Worm (Caenorhabditis elegans) whole organism, L4 larva: Measurements from ENCODE around the gene mvb-12.

ENCODE experiments used
- aly-2 ChIP-seq: sonication (generic microtip); optimal IDR thresholded peaks from 2 replicates; lab custom pipeline; 2018; ENCODE audit warnings: missing biosample characterization, missing genetic modification characterization
- hmg-1.1 ChIP-seq: fragments of 200-800 bp; sonication (Bioruptor generic); IDR thresholded peaks from 2 replicates; pipeline ENCODE4 v1.3.6; 2022; ENCODE audit warnings: missing genetic modification reagents, missing genetic modification characterization, missing compliant biosample characterization
- nhr-11 ChIP-seq: fragments of 150-350 bp; optimal IDR thresholded peaks from 2 replicates; lab custom pipeline; 2014; ENCODE audit warnings: missing biosample characterization, missing genetic modification characterization
- zfp-3 ChIP-seq: fragments of 200-800 bp; sonication (Bioruptor generic); conservative IDR thresholded peaks from 2 replicates; pipeline ENCODE4 v1.3.6; 2022; ENCODE audit warnings: missing genetic modification reagents, missing genetic modification characterization, missing compliant biosample characterization

DNA sequence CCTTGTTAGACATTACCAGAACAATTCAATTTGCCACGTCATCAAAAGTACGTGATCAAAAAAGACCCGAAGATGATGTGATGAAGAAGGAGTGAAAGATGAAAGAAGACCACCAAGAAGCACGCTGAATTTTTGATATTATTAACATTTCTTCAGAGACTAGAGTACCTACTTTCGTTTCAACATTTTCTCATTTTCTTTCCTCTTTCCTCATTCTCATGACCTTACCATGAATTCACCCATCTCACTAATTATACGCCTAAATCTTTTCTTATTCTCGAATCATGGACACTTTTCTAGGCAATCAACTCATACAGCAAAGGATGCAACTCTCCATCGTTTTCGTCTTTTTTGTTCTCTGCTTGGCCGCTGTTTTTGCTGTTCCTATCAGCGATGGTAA, 38.3 kb downstream of the mvb-12 start, which contains the start of gene flp-10:
- TF ChIP-seq aly-2 = no peak
- no peak for TF ChIP-seq zfp-3 (GFP tag; lab: Robert Waterston, UW)
- TF ChIP-seq nhr-11 (tag; lab: Kevin White, UChicago) = no peak
- TF ChIP-seq hmg-1.1 (GFP tag; lab: Robert Waterston, UW) = no peak
